Fruit fly (Drosophila melanogaster) whole organism: ENCODE measurements around the gene CG33177.

Source experiments
- Dll ChIP-seq: fragments of >200 bp; optimal IDR thresholded peaks from 2 replicates; lab custom pipeline; 2017
- usp ChIP-seq: fragments of >200 bp; optimal IDR thresholded peaks from 2 replicates; lab custom pipeline; 2017; ENCODE audit warnings: missing biosample characterization, missing genetic modification characterization, mixed read lengths

- no peak for TF ChIP-seq Dll
- no peak for TF ChIP-seq usp (GFP tag; lab: Kevin White, UChicago)
Observed at dm6 chrX:15089146-15089698, 8.1 kb downstream of the CG33177 start, which contains the start of gene Rab3-GEF.
